Worm (Caenorhabditis elegans): ENCODE results near the gene srg-21.

DNA sequence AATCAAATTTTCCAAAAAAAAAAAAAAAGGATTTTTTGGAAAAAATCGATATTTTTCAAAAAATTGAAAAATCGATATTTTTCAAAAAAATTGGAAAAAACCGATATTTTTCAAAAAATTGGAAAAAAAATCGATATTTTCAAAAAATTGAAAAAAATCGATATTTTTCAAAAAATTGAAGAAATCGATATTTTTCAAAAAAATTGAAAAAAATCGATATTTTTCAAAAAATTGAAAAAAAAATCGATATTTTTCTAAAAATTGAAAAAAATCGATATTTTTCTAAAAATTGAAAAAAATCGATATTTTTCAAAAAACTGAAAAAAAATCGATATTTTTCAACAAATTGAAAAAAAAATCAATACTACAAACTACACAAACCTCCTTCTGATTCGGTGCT, 27.2 kb downstream of the srg-21 start:
- TF ChIP-seq elt-2 (tag; optimal IDR thresholded peaks at IDR 0.05): no peak
- no peak for TF ChIP-seq unc-42 (tag; optimal IDR thresholded peaks at IDR 0.05)
- TF ChIP-seq tbx-2 (tag; optimal IDR thresholded peaks at IDR 0.05): no peak
- TF ChIP-seq hlh-6 (tag; optimal IDR thresholded peaks at IDR 0.05): no peak
- no peak for TF ChIP-seq fkh-10 (GFP tag; optimal IDR thresholded peaks at IDR 0.05)
